Worm (Caenorhabditis elegans) whole organism, L3 larva: Measurements from ENCODE around the gene ntr-2.

Source experiments
- ZK546.5 ChIP-seq: sonication (generic microtip); optimal IDR thresholded peaks from 2 replicates; lab custom pipeline; 2017; ENCODE audit warnings: missing biosample characterization, missing genetic modification characterization
- aly-2 ChIP-seq: fragments of 150-350 bp; optimal IDR thresholded peaks from 2 replicates; lab custom pipeline; 2014; ENCODE audit warnings: missing biosample characterization, missing genetic modification characterization
- ama-1 ChIP-seq: fragments of 150-350 bp; optimal IDR thresholded peaks from 2 replicates; lab custom pipeline; 2018
- ceh-16 ChIP-seq: sonication (generic microtip); optimal IDR thresholded peaks from 2 replicates; lab custom pipeline; 2017; ENCODE audit warnings: missing biosample characterization, missing genetic modification characterization
- ceh-28 ChIP-seq: fragments of 150-350 bp; optimal IDR thresholded peaks from 2 replicates; lab custom pipeline; 2014; ENCODE audit warnings: missing biosample characterization, missing genetic modification reagents, missing genetic modification characterization
- ceh-9 ChIP-seq: sonication (generic microtip); optimal IDR thresholded peaks from 2 replicates; lab custom pipeline; 2018; ENCODE audit warnings: missing biosample characterization, missing genetic modification characterization
- egl-27 ChIP-seq: sonication (generic microtip); optimal IDR thresholded peaks from 4 replicates; lab custom pipeline; 2017; ENCODE audit warnings: missing biosample characterization, missing genetic modification reagents, missing genetic modification characterization
- egl-5 ChIP-seq: fragments of 150-350 bp; optimal IDR thresholded peaks from 2 replicates; lab custom pipeline; 2017; ENCODE audit warnings: missing biosample characterization, missing genetic modification reagents, missing genetic modification characterization, inconsistent platforms
- elt-1 ChIP-seq: fragments of 150-350 bp; optimal IDR thresholded peaks from 2 replicates; lab custom pipeline; 2014; ENCODE audit warnings: missing biosample characterization, missing genetic modification characterization
- elt-2 ChIP-seq: sonication (generic microtip); optimal IDR thresholded peaks from 2 replicates; lab custom pipeline; 2016; ENCODE audit warnings: missing genetic modification reagents, mild to moderate bottlenecking, missing genetic modification characterization, missing compliant biosample characterization
- elt-3 ChIP-seq, 3 experiments: fragments of 150-350 bp in 1 of 3; sonication (generic microtip) in 2 of 3; optimal IDR thresholded peaks; 2 replicates in 2 of 3; 4 replicates in 1 of 3; lab custom pipeline; 2014 to 2017; ENCODE audit warnings: missing biosample characterization in 3 of 3, missing genetic modification characterization in 3 of 3
- eor-1 ChIP-seq, 2 experiments: fragments of 150-350 bp; optimal IDR thresholded peaks; 2 replicates each; lab custom pipeline; 2014 to 2018; ENCODE audit warnings: missing biosample characterization in 2 of 2, missing genetic modification characterization in 2 of 2
- fkh-10 ChIP-seq: sonication (generic microtip); optimal IDR thresholded peaks from 2 replicates; lab custom pipeline; 2017; ENCODE audit warnings: missing biosample characterization, missing genetic modification reagents, missing genetic modification characterization
- fkh-2 ChIP-seq: fragments of 150-350 bp; optimal IDR thresholded peaks from 2 replicates; lab custom pipeline; 2014; ENCODE audit warnings: missing biosample characterization, missing genetic modification reagents, missing genetic modification characterization
- fos-1 ChIP-seq: fragments of 150-350 bp; optimal IDR thresholded peaks from 2 replicates; lab custom pipeline; 2014; ENCODE audit warnings: missing biosample characterization, missing genetic modification characterization
- hmg-11 ChIP-seq: sonication (generic microtip); optimal IDR thresholded peaks from 2 replicates; lab custom pipeline; 2016; ENCODE audit warnings: missing genetic modification characterization, missing compliant biosample characterization
- jun-1 ChIP-seq: fragments of 150-350 bp; optimal IDR thresholded peaks from 2 replicates; lab custom pipeline; 2014; ENCODE audit warnings: missing biosample characterization, missing genetic modification reagents, missing genetic modification characterization
- lin-15B ChIP-seq: fragments of 150-350 bp; optimal IDR thresholded peaks from 2 replicates; lab custom pipeline; 2014; ENCODE audit warnings: missing biosample characterization, missing genetic modification characterization
- lin-39 ChIP-seq: fragments of 150-350 bp; optimal IDR thresholded peaks from 2 replicates; lab custom pipeline; 2018; ENCODE audit warnings: missing biosample characterization, missing genetic modification reagents, missing genetic modification characterization
- lsy-12 ChIP-seq: sonication (generic microtip); optimal IDR thresholded peaks from 2 replicates; lab custom pipeline; 2016; ENCODE audit warnings: mild to moderate bottlenecking, missing genetic modification characterization, missing compliant biosample characterization
- mdl-1 ChIP-seq: fragments of 150-350 bp; optimal IDR thresholded peaks from 2 replicates; lab custom pipeline; 2014; ENCODE audit warnings: missing biosample characterization, missing genetic modification characterization
- mml-1 ChIP-seq: fragments of 150-350 bp; sonication (generic microtip); optimal IDR thresholded peaks from 3 replicates; lab custom pipeline; 2014; ENCODE audit warnings: missing biosample characterization, missing genetic modification characterization
- nfya-1 ChIP-seq: sonication (generic microtip); optimal IDR thresholded peaks from 2 replicates; lab custom pipeline; 2017; ENCODE audit warnings: missing genetic modification characterization, mild to moderate bottlenecking, missing compliant biosample characterization, antibody characterized with exemption, moderate library complexity; ENCODE audit not compliant: insufficient read depth
- nhr-23 ChIP-seq: fragments of 150-350 bp; optimal IDR thresholded peaks from 2 replicates; lab custom pipeline; 2014; ENCODE audit warnings: missing biosample characterization, missing genetic modification reagents, missing genetic modification characterization
- nhr-25 ChIP-seq: sonication (generic microtip); optimal IDR thresholded peaks from 2 replicates; lab custom pipeline; 2017; ENCODE audit warnings: missing biosample characterization, missing genetic modification characterization
- nhr-28 ChIP-seq: fragments of 150-350 bp; optimal IDR thresholded peaks from 2 replicates; lab custom pipeline; 2014; ENCODE audit warnings: missing biosample characterization, missing genetic modification characterization
- nhr-43 ChIP-seq: sonication (generic microtip); optimal IDR thresholded peaks from 2 replicates; lab custom pipeline; 2016; ENCODE audit warnings: mild to moderate bottlenecking, missing genetic modification characterization, missing compliant biosample characterization; ENCODE audit not compliant: poor library complexity, severe bottlenecking
- nhr-67 ChIP-seq: fragments of 150-350 bp; optimal IDR thresholded peaks from 2 replicates; lab custom pipeline; 2014; ENCODE audit warnings: missing biosample characterization, missing genetic modification characterization
- nhr-76 ChIP-seq: fragments of 150-350 bp; sonication (generic microtip); optimal IDR thresholded peaks from 5 replicates; lab custom pipeline; 2014; ENCODE audit warnings: missing biosample characterization, missing genetic modification characterization
- nhr-77 ChIP-seq: fragments of 150-350 bp; optimal IDR thresholded peaks from 2 replicates; lab custom pipeline; 2014; ENCODE audit warnings: missing biosample characterization, missing genetic modification characterization
- pha-4 ChIP-seq: fragments of 150-350 bp; optimal IDR thresholded peaks from 2 replicates; lab custom pipeline; 2014; ENCODE audit warnings: missing biosample characterization, missing genetic modification reagents, missing genetic modification characterization
- skn-1 ChIP-seq: fragments of 150-350 bp; optimal IDR thresholded peaks from 2 replicates; lab custom pipeline; 2014; ENCODE audit warnings: missing biosample characterization, missing genetic modification characterization
- snpc-4 ChIP-seq: fragments of 150-350 bp; optimal IDR thresholded peaks from 2 replicates; lab custom pipeline; 2014; ENCODE audit warnings: missing biosample characterization, missing genetic modification characterization
- tbx-2 ChIP-seq: sonication (generic microtip); optimal IDR thresholded peaks from 2 replicates; lab custom pipeline; 2016; ENCODE audit warnings: mild to moderate bottlenecking, missing genetic modification characterization, missing compliant biosample characterization
- unc-62 ChIP-seq: fragments of 150-350 bp; sonication (generic microtip); optimal IDR thresholded peaks from 4 replicates; lab custom pipeline; 2014; ENCODE audit warnings: missing biosample characterization, missing genetic modification reagents, missing genetic modification characterization
- ztf-11 ChIP-seq: fragments of 150-350 bp; optimal IDR thresholded peaks from 2 replicates; lab custom pipeline; 2014; ENCODE audit warnings: missing biosample characterization, missing genetic modification characterization

Gene ntr-2

ce11 chrX:14928854-14929253 is at the start of gene ntr-2:
TSS of gene ntr-2 (minus strand) at chrX:14928954.
- no peak for TF ChIP-seq nfya-1 (tag; lab: Kevin White, UChicago)
- TF ChIP-seq ztf-11 (tag; lab: Kevin White, UChicago) = no peak
- no peak for TF ChIP-seq nhr-76 (tag; lab: Kevin White, UChicago)

DNA sequence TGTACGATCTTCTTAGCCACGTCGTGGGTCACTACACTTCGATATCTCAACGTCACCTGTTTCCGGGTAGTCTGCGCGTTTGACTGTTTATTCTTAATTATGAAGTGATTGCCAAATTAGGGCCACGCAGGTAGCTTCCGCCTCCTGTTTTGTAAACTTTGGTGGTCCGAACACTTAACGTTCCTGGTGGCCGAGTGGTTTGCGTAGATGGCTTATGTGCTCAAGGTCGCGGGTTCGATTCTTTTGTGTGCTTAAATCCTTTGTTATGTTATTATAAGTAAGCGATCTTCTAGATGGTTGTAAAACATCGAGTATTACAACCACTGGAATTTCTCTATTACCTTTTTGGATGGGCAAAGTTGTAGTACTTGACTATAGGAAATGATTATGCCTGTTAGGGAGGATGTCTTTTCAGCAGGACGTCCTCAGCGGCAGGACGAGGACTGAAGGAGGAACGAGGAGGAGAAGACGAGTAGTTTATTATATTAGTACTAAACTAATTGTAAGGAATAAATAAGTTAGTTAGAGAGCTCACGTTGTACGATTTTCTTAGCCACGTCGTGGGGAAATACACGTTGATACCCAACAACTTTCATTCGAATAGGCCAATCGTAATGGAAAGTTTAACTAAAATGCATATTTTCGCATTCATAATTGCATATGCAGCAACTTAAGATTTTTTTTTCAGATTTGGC is 48.2 kb upstream of the ntr-2 start:
- TF ChIP-seq elt-3 (tag; optimal IDR thresholded peaks at IDR 0.05; lab: Kevin White, UChicago) (no peak), lin-39 (no peak), fkh-2 (tag; lab: Kevin White, UChicago) (no peak), ztf-11 (tag; lab: Kevin White, UChicago) (no peak), lsy-12 (tag; lab: Kevin White, UChicago) (no peak), eor-1 (tag; optimal IDR thresholded peaks at IDR 0.05; lab: Kevin White, UChicago) (no peak), ama-1 (lab: Kevin White, UChicago) (no peak), nhr-28 (tag; lab: Kevin White, UChicago) (no peak), ceh-16 (tag; lab: Kevin White, UChicago) (no peak), nhr-76 (tag; lab: Kevin White, UChicago) (no peak), nhr-23 (tag; lab: Kevin White, UChicago) (no peak), nhr-67 (no peak), mml-1 (tag; lab: Kevin White, UChicago) (no peak), fkh-10 (GFP tag; lab: Kevin White, UChicago) (no peak), elt-1 (no peak), nhr-77 (tag; lab: Kevin White, UChicago) (no peak), unc-62 (GFP tag; lab: Kevin White, UChicago) (no peak)

DNA sequence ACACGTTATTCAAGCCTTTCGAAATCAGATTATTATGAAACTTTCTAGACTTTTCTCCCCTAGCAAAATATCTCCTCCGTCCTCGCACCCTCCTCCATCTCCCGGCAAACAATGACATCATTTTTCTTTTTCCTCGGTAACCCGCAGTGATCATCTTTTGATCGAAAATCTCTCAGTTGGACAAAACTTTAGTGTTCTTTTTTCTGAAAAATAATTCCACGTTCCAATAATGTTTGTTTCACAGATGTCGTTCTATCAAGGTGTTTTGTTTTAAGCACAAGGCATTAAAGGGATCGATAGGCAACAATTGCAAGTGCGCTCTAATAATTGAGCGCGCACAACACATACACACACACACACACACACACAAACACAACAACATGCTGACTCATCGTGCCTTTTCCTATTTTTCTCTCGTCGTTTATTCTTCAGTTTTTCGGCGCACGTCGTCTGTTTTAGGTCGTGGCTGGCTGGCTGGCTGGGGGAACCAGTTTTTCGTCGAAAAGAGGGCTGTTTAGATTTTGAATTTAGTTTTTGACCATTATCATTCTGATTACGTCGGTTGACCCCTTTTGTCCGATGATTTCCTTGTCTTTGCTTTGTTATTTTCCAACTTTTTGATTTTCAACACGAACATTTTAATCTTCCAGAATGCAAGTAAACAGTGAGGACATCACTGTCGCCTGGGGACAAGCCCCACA is 46.9 kb upstream of the ntr-2 start, which contains the start of gene F20D1.3:
Gene F20D1.3, plus strand, starts transcription at position 651 of the 701 bp plus-strand sequence.
- TF ChIP-seq mdl-1 (tag; lab: Kevin White, UChicago) (peak; percentile 9), hmg-11 (tag; lab: Kevin White, UChicago) (peak; percentile 64), lin-39 (peak; percentile 46), egl-5 (tag; lab: Kevin White, UChicago) (peak; percentile 79), skn-1 (peak; percentile 49), ceh-9 (tag; lab: Kevin White, UChicago) (no peak), ceh-28 (tag; lab: Kevin White, UChicago) (peak; percentile 76), elt-1 (no peak), nhr-23 (tag; lab: Kevin White, UChicago) (peak; percentile 76), nfya-1 (tag; lab: Kevin White, UChicago) (peak; percentile 64), ceh-16 (tag; lab: Kevin White, UChicago) (no peak), pha-4 (tag; lab: Kevin White, UChicago) (peak; percentile 55), ZK546.5 (tag; lab: Kevin White, UChicago) (no peak), snpc-4 (peak; percentile 42), elt-2 (tag; lab: Kevin White, UChicago) (peak; percentile 24), nhr-25 (tag; lab: Kevin White, UChicago) (peak; percentile 58), jun-1 (tag; lab: Kevin White, UChicago) (peak; percentile 74), ztf-11 (tag; lab: Kevin White, UChicago) (no peak), aly-2 (no peak), nhr-28 (tag; lab: Kevin White, UChicago) (no peak), fos-1 (tag; lab: Kevin White, UChicago) (peak; percentile 95), lin-15B (tag; lab: Kevin White, UChicago) (peak; percentile 20), nhr-43 (tag; lab: Kevin White, UChicago) (peak; percentile 41), tbx-2 (tag; lab: Kevin White, UChicago) (no peak), egl-27 (tag; lab: Kevin White, UChicago) (no peak), ama-1 (lab: Kevin White, UChicago) (peak; percentile 12)
- TF ChIP-seq, all 47 proteins: peak for 17
